Worm (Caenorhabditis elegans) whole organism, midembryonic: Measurements from ENCODE around the gene K08D10.14.
"Not testable (repeated sequence)": the region's sequence is repeated elsewhere in the genome, so short reads cannot be mapped to it uniquely, and the experiment has no call there.

Experiments used
- T22C8.4 ChIP-seq: fragments of 200-800 bp; sonication (Bioruptor generic); IDR thresholded peaks from 2 replicates; pipeline ENCODE4 v1.3.6; 2022; ENCODE audit warnings: missing genetic modification characterization, missing compliant biosample characterization
- cog-1 ChIP-seq: sonication (generic microtip); optimal IDR thresholded peaks from 2 replicates; lab custom pipeline; 2016; ENCODE audit warnings: missing genetic modification characterization, missing compliant biosample characterization
- flt-1 ChIP-seq: fragments of 200-800 bp; sonication (Bioruptor generic); IDR thresholded peaks from 2 replicates; pipeline ENCODE4 v1.3.6; 2022; ENCODE audit warnings: missing genetic modification characterization, missing compliant biosample characterization
- klf-2 ChIP-seq: fragments of 200-800 bp; sonication (Bioruptor generic); conservative IDR thresholded peaks from 2 replicates; pipeline ENCODE4 v1.3.6; 2022; ENCODE audit warnings: missing genetic modification reagents, missing genetic modification characterization, missing compliant biosample characterization
- med-1 ChIP-seq: sonication (generic microtip); optimal IDR thresholded peaks from 2 replicates; lab custom pipeline; 2017; ENCODE audit warnings: missing genetic modification characterization, mild to moderate bottlenecking, missing compliant biosample characterization, antibody characterized with exemption, missing genetic modification reagents; ENCODE audit not compliant: insufficient read depth
- ref-1 ChIP-seq: fragments of 200-800 bp; sonication (Bioruptor generic); conservative IDR thresholded peaks from 2 replicates; pipeline ENCODE4 v1.3.6; 2022; ENCODE audit warnings: missing genetic modification reagents, missing genetic modification characterization, missing compliant biosample characterization
- tab-1 ChIP-seq: fragments of 200-800 bp; sonication (Bioruptor generic); IDR thresholded peaks from 2 replicates; pipeline ENCODE4 v1.3.6; 2022; ENCODE audit warnings: missing genetic modification characterization, missing compliant biosample characterization
- ztf-23 ChIP-seq: fragments of 200-800 bp; sonication (Bioruptor generic); IDR thresholded peaks from 2 replicates; pipeline ENCODE4 v1.3.6; 2022; ENCODE audit warnings: missing genetic modification reagents, missing genetic modification characterization, missing compliant biosample characterization
- ztf-29 ChIP-seq: fragments of 200-800 bp; sonication (Bioruptor generic); IDR thresholded peaks from 2 replicates; pipeline ENCODE4 v1.3.6; 2022; ENCODE audit warnings: missing genetic modification reagents, missing genetic modification characterization, missing compliant biosample characterization

Gene K08D10.14

ce11 chrIV:4135744-4136143, 19.0 kb upstream of the K08D10.14 start, which contains the start of gene F49F1.17:
F49F1.17 (minus strand) TSS chrIV:4135844.
- no peak for TF ChIP-seq T22C8.4 (GFP tag; lab: Robert Waterston, UW)
- no peak for TF ChIP-seq flt-1
- no peak for TF ChIP-seq med-1 (GFP tag; lab: Kevin White, UChicago)
- TF ChIP-seq ztf-23 (GFP tag; lab: Robert Waterston, UW): no peak
- TF ChIP-seq tab-1 (GFP tag; lab: Robert Waterston, UW): no peak
- TF ChIP-seq ref-1 (GFP tag; lab: Robert Waterston, UW): no peak
- TF ChIP-seq ztf-29: no peak
- no peak for TF ChIP-seq cog-1 (tag; lab: Kevin White, UChicago)
- TF ChIP-seq klf-2 (GFP tag; lab: Robert Waterston, UW): no peak

- TF ChIP-seq ztf-23 (GFP tag; lab: Robert Waterston, UW) (no peak), cog-1 (tag; lab: Kevin White, UChicago) (no peak), ref-1 (GFP tag; lab: Robert Waterston, UW) (no peak), T22C8.4 (GFP tag; lab: Robert Waterston, UW) (no peak), ztf-29 (no peak), med-1 (GFP tag; lab: Kevin White, UChicago) (no peak), klf-2 (GFP tag; lab: Robert Waterston, UW) (no peak), flt-1 (no peak), tab-1 (GFP tag; lab: Robert Waterston, UW) (no peak)
Measured at ce11 chrIV:4137472-4137871, 17.3 kb upstream of the K08D10.14 start, which contains the start of gene F49F1.9. F49F1.9 (minus strand) TSS chrIV:4137572.

ce11 chrIV:4139022-4139421, 15.7 kb upstream of the K08D10.14 start, which contains the start of gene F49F1.10:
F49F1.10 (minus strand) TSS chrIV:4139122.
- TF ChIP-seq T22C8.4 (GFP tag; lab: Robert Waterston, UW) (no peak), klf-2 (GFP tag; lab: Robert Waterston, UW) (no peak), tab-1 (GFP tag; lab: Robert Waterston, UW) (no peak), ztf-29 (no peak), flt-1 (no peak), ref-1 (GFP tag; lab: Robert Waterston, UW) (no peak), med-1 (GFP tag; lab: Kevin White, UChicago) (no peak), cog-1 (tag; lab: Kevin White, UChicago) (no peak), ztf-23 (GFP tag; lab: Robert Waterston, UW) (no peak)

- no peak for TF ChIP-seq ref-1 (GFP tag; lab: Robert Waterston, UW)
Measured at ce11 chrIV:4140265-4140664, 14.5 kb upstream of the K08D10.14 start, which contains the start of gene F49F1.18. F49F1.18 (minus strand) TSS chrIV:4140365.

- no peak for TF ChIP-seq klf-2 (GFP tag; lab: Robert Waterston, UW)
- no peak for TF ChIP-seq ztf-23 (GFP tag; lab: Robert Waterston, UW)
- no peak for TF ChIP-seq cog-1 (tag; lab: Kevin White, UChicago)
- TF ChIP-seq ztf-29: no peak
- TF ChIP-seq med-1 (GFP tag; lab: Kevin White, UChicago): no peak
- TF ChIP-seq T22C8.4 (GFP tag; lab: Robert Waterston, UW): no peak
- no peak for TF ChIP-seq flt-1
- TF ChIP-seq tab-1 (GFP tag; lab: Robert Waterston, UW): no peak
- no peak for TF ChIP-seq ref-1 (GFP tag; lab: Robert Waterston, UW)
Measured at ce11 chrIV:4141311-4141710, 13.4 kb upstream of the K08D10.14 start, which contains the start of gene F49F1.11. F49F1.11 (minus strand) TSS chrIV:4141411.

ce11 chrIV:4142986-4143385, 11.8 kb upstream of the K08D10.14 start, which contains the start of gene F49F1.12:
F49F1.12 (minus strand) TSS chrIV:4143086.
- TF ChIP-seq tab-1 (GFP tag; lab: Robert Waterston, UW); flt-1; klf-2 (GFP tag; lab: Robert Waterston, UW): not testable (repeated sequence)

- no peak for TF ChIP-seq klf-2 (GFP tag; lab: Robert Waterston, UW)
- TF ChIP-seq ztf-29: no peak
- no peak for TF ChIP-seq tab-1 (GFP tag; lab: Robert Waterston, UW)
- no peak for TF ChIP-seq cog-1 (tag; lab: Kevin White, UChicago)
- no peak for TF ChIP-seq ref-1 (GFP tag; lab: Robert Waterston, UW)
- TF ChIP-seq T22C8.4 (GFP tag; lab: Robert Waterston, UW): no peak
- TF ChIP-seq med-1 (GFP tag; lab: Kevin White, UChicago): no peak
- no peak for TF ChIP-seq flt-1
Measured at ce11 chrIV:4144784-4145183, 10.0 kb upstream of the K08D10.14 start, which contains the start of gene R07C12.3. R07C12.3 (plus strand) TSS chrIV:4145084.

- TF ChIP-seq cog-1 (tag; lab: Kevin White, UChicago): no peak
- no peak for TF ChIP-seq ztf-23 (GFP tag; lab: Robert Waterston, UW)
- no peak for TF ChIP-seq klf-2 (GFP tag; lab: Robert Waterston, UW)
- no peak for TF ChIP-seq tab-1 (GFP tag; lab: Robert Waterston, UW)
- TF ChIP-seq ztf-29: no peak
- no peak for TF ChIP-seq med-1 (GFP tag; lab: Kevin White, UChicago)
- TF ChIP-seq flt-1: no peak
- no peak for TF ChIP-seq ref-1 (GFP tag; lab: Robert Waterston, UW)
- TF ChIP-seq T22C8.4 (GFP tag; lab: Robert Waterston, UW): no peak
Measured at ce11 chrIV:4147891-4148290, 6.8 kb upstream of the K08D10.14 start.

ce11 chrIV:4150138-4150537, 4.6 kb upstream of the K08D10.14 start:
- TF ChIP-seq ztf-23 (GFP tag; lab: Robert Waterston, UW) (no peak), klf-2 (GFP tag; lab: Robert Waterston, UW) (no peak), flt-1 (no peak), T22C8.4 (GFP tag; lab: Robert Waterston, UW) (no peak), cog-1 (tag; lab: Kevin White, UChicago) (no peak), med-1 (GFP tag; lab: Kevin White, UChicago) (no peak), tab-1 (GFP tag; lab: Robert Waterston, UW) (no peak), ztf-29 (no peak), ref-1 (GFP tag; lab: Robert Waterston, UW) (no peak)
